Fruit fly (Drosophila melanogaster) whole organism, adult: ENCODE measurements around the gene Sfxn1-3.

Experiments
- CG11617 ChIP-seq: fragments of 200-800 bp; sonication (Bioruptor generic); optimal IDR thresholded peaks from 2 replicates; lab custom pipeline; 2017; ENCODE audit warnings: mild to moderate bottlenecking, missing biosample characterization, missing genetic modification reagents, missing genetic modification characterization
- CG14711 ChIP-seq: fragments of 200-800 bp; sonication (Bioruptor generic); optimal IDR thresholded peaks from 2 replicates; lab custom pipeline; 2018; ENCODE audit warnings: missing biosample characterization, mild to moderate bottlenecking, missing genetic modification characterization, moderate library complexity
- CG5204 ChIP-seq: fragments of 200-800 bp; sonication (Bioruptor generic); optimal IDR thresholded peaks from 2 replicates; lab custom pipeline; 2016; ENCODE audit warnings: missing biosample characterization, missing genetic modification characterization
- CG7045 ChIP-seq: fragments of 200-800 bp; sonication (Bioruptor generic); optimal IDR thresholded peaks from 2 replicates; lab custom pipeline; 2017; ENCODE audit warnings: missing biosample characterization, mild to moderate bottlenecking, missing genetic modification characterization
- CG7101 ChIP-seq: fragments of 200-800 bp; sonication (Bioruptor generic); optimal IDR thresholded peaks from 2 replicates; lab custom pipeline; 2018; ENCODE audit warnings: missing biosample characterization, mild to moderate bottlenecking, missing genetic modification characterization, moderate library complexity
- tj ChIP-seq: fragments of 200-800 bp; sonication (Bioruptor generic); optimal IDR thresholded peaks from 3 replicates; lab custom pipeline; 2017; ENCODE audit warnings: missing biosample characterization, mild to moderate bottlenecking, missing genetic modification characterization, moderate library complexity
- toe ChIP-seq: fragments of 200-800 bp; sonication (Bioruptor generic); optimal IDR thresholded peaks from 2 replicates; lab custom pipeline; 2016; ENCODE audit warnings: missing biosample characterization, missing genetic modification characterization

DNA sequence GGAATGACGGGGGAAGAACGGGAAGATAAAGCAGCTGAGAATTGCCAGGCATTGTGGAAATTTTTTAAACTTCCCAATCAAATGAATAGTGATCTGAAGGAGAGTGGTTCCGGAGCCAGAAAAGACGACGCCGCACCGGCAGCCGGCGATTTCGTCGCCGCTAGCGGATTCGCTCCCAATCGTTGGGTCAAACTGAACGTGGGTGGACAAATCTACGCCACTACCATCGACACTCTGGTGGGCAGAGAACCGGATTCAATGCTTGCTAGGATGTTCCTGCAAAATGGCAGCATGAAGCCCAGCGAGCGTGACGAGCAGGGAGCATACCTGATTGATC, 22.1 kb downstream of the Sfxn1-3 start, which contains the start of gene CG14647:
- TF ChIP-seq toe (no peak), tj (GFP tag; lab: Kevin White, UChicago) (no peak), CG14711 (tag; lab: Kevin White, UChicago) (no peak), CG11617 (GFP tag; lab: Kevin White, UChicago) (no peak), CG5204 (GFP tag; lab: Kevin White, UChicago) (no peak), CG7101 (tag; lab: Kevin White, UChicago) (no peak), CG7045 (GFP tag; lab: Kevin White, UChicago) (no peak)
